Worm (Caenorhabditis elegans) whole organism, mixed stage, embryonic: ENCODE measurements around the gene F36H5.9.

ENCODE experiments used
- bed-3 ChIP-seq: fragments of 200-800 bp; sonication (Bioruptor generic); optimal IDR thresholded peaks from 3 replicates; lab custom pipeline; 2018; ENCODE audit warnings: mild to moderate bottlenecking, missing genetic modification characterization, moderate library complexity, missing compliant biosample characterization
- ceh-39 ChIP-seq: fragments of 150-350 bp; optimal IDR thresholded peaks from 2 replicates; lab custom pipeline; 2014; ENCODE audit warnings: missing biosample characterization, missing genetic modification characterization
- ceh-43 ChIP-seq: fragments of 200-800 bp; sonication (Bioruptor generic); optimal IDR thresholded peaks from 2 replicates; lab custom pipeline; 2018; ENCODE audit warnings: mild to moderate bottlenecking, missing genetic modification characterization, moderate library complexity, missing compliant biosample characterization
- ceh-83 ChIP-seq: fragments of 200-800 bp; sonication (Bioruptor generic); optimal IDR thresholded peaks from 2 replicates; lab custom pipeline; 2018; ENCODE audit warnings: mild to moderate bottlenecking, missing genetic modification characterization, missing compliant biosample characterization
- cnd-1 ChIP-seq: fragments of 200-800 bp; sonication (Bioruptor generic); optimal IDR thresholded peaks from 2 replicates; lab custom pipeline; 2018; ENCODE audit warnings: mild to moderate bottlenecking, missing genetic modification characterization, missing compliant biosample characterization
- drap-1 ChIP-seq: fragments of 200-800 bp; sonication (Bioruptor generic); optimal IDR thresholded peaks from 3 replicates; lab custom pipeline; 2018; ENCODE audit warnings: mild to moderate bottlenecking, missing genetic modification characterization, missing compliant biosample characterization
- elt-1 ChIP-seq: sonication (generic microtip); optimal IDR thresholded peaks from 2 replicates; lab custom pipeline; 2017; ENCODE audit warnings: missing genetic modification characterization, mild to moderate bottlenecking, missing compliant biosample characterization, antibody characterized with exemption, moderate library complexity, borderline replicate concordance; ENCODE audit not compliant: insufficient read depth
- elt-3 ChIP-seq: fragments of 150-350 bp; optimal IDR thresholded peaks from 2 replicates; lab custom pipeline; 2014; ENCODE audit warnings: missing biosample characterization, missing genetic modification characterization
- flh-1 ChIP-seq: fragments of 200-800 bp; sonication (Bioruptor generic); optimal IDR thresholded peaks from 2 replicates; lab custom pipeline; 2018; ENCODE audit warnings: mild to moderate bottlenecking, missing genetic modification characterization, moderate library complexity, missing compliant biosample characterization
- ham-2 ChIP-seq: fragments of 200-800 bp; sonication (Bioruptor generic); optimal IDR thresholded peaks from 2 replicates; lab custom pipeline; 2018; ENCODE audit warnings: mild to moderate bottlenecking, missing genetic modification characterization, missing compliant biosample characterization
- hlh-1 ChIP-seq: fragments of 150-350 bp; optimal IDR thresholded peaks from 2 replicates; lab custom pipeline; 2014; ENCODE audit warnings: missing biosample characterization, missing genetic modification reagents, missing genetic modification characterization
- lin-13 ChIP-seq: fragments of 150-350 bp; optimal IDR thresholded peaks from 2 replicates; lab custom pipeline; 2014; ENCODE audit warnings: missing biosample characterization, missing genetic modification characterization
- lin-32 ChIP-seq: fragments of 200-800 bp; sonication (Bioruptor generic); optimal IDR thresholded peaks from 2 replicates; lab custom pipeline; 2018; ENCODE audit warnings: mild to moderate bottlenecking, missing genetic modification characterization, missing compliant biosample characterization
- mab-5 ChIP-seq: fragments of 150-350 bp; optimal IDR thresholded peaks from 2 replicates; lab custom pipeline; 2014; ENCODE audit warnings: missing biosample characterization, missing genetic modification characterization
- mep-1 ChIP-seq: fragments of 150-350 bp; optimal IDR thresholded peaks from 2 replicates; lab custom pipeline; 2017; ENCODE audit warnings: missing biosample characterization, missing genetic modification reagents, missing genetic modification characterization, inconsistent platforms
- mls-2 ChIP-seq: sonication (generic microtip); optimal IDR thresholded peaks from 2 replicates; lab custom pipeline; 2016; ENCODE audit warnings: mild to moderate bottlenecking, missing genetic modification characterization, moderate library complexity, missing compliant biosample characterization
- nhr-12 ChIP-seq: fragments of 150-350 bp; optimal IDR thresholded peaks from 2 replicates; lab custom pipeline; 2014; ENCODE audit warnings: missing biosample characterization, missing genetic modification characterization
- nhr-2 ChIP-seq: fragments of 150-350 bp; optimal IDR thresholded peaks from 2 replicates; lab custom pipeline; 2014; ENCODE audit warnings: missing biosample characterization, missing genetic modification characterization
- nhr-237 ChIP-seq: fragments of 150-350 bp; optimal IDR thresholded peaks from 2 replicates; lab custom pipeline; 2014; ENCODE audit warnings: missing biosample characterization, missing genetic modification characterization
- nhr-28 ChIP-seq: fragments of 150-350 bp; optimal IDR thresholded peaks from 2 replicates; lab custom pipeline; 2014; ENCODE audit warnings: missing biosample characterization, missing genetic modification characterization
- nhr-76 ChIP-seq: sonication (generic microtip); optimal IDR thresholded peaks from 2 replicates; lab custom pipeline; 2017; ENCODE audit warnings: missing biosample characterization, missing genetic modification characterization
- pha-4 ChIP-seq: fragments of 150-350 bp; optimal IDR thresholded peaks from 2 replicates; lab custom pipeline; 2018; ENCODE audit warnings: missing biosample characterization, missing genetic modification reagents, missing genetic modification characterization
- sem-2 ChIP-seq: fragments of 200-800 bp; sonication (Bioruptor generic); optimal IDR thresholded peaks from 2 replicates; lab custom pipeline; 2018; ENCODE audit warnings: mild to moderate bottlenecking, missing genetic modification characterization, missing compliant biosample characterization
- snpc-4 ChIP-seq: fragments of 150-350 bp; optimal IDR thresholded peaks from 2 replicates; lab custom pipeline; 2014; ENCODE audit warnings: missing biosample characterization, missing genetic modification characterization
- sptf-1 ChIP-seq: sonication (generic microtip); optimal IDR thresholded peaks from 2 replicates; lab custom pipeline; 2017; ENCODE audit warnings: mild to moderate bottlenecking, missing genetic modification characterization, moderate library complexity, missing compliant biosample characterization
- tbx-8 ChIP-seq: fragments of 200-800 bp; sonication (Bioruptor generic); optimal IDR thresholded peaks from 2 replicates; lab custom pipeline; 2018; ENCODE audit warnings: mild to moderate bottlenecking, missing genetic modification characterization, moderate library complexity, missing compliant biosample characterization
- unc-120 ChIP-seq: sonication (generic microtip); optimal IDR thresholded peaks from 2 replicates; lab custom pipeline; 2017; ENCODE audit warnings: missing genetic modification characterization, missing compliant biosample characterization; ENCODE audit not compliant: poor library complexity, severe bottlenecking
- unc-39 ChIP-seq: fragments of 150-350 bp; optimal IDR thresholded peaks from 2 replicates; lab custom pipeline; 2014; ENCODE audit warnings: missing biosample characterization, missing genetic modification characterization
- unc-62 ChIP-seq: fragments of 150-350 bp; optimal IDR thresholded peaks from 2 replicates; lab custom pipeline; 2014; ENCODE audit warnings: missing biosample characterization, missing genetic modification reagents, missing genetic modification characterization
- zip-8 ChIP-seq: fragments of 150-350 bp; optimal IDR thresholded peaks from 2 replicates; lab custom pipeline; 2014; ENCODE audit warnings: missing biosample characterization, missing genetic modification characterization
- ztf-11 ChIP-seq: fragments of 150-350 bp; optimal IDR thresholded peaks from 2 replicates; lab custom pipeline; 2014; ENCODE audit warnings: missing biosample characterization, missing genetic modification characterization

Gene F36H5.9

ce11 chrII:1759602-1760001, 6.7 kb upstream of the F36H5.9 start, which contains the start of gene F36H5.18:
Gene F36H5.18, plus strand, starts transcription at chrII:1759902.
- TF ChIP-seq nhr-2: no peak
- no peak for TF ChIP-seq sptf-1
- TF ChIP-seq bed-3 (GFP tag; lab: Kevin White, UChicago): no peak
- TF ChIP-seq hlh-1 (tag; lab: Kevin White, UChicago): no peak
- no peak for TF ChIP-seq flh-1
- TF ChIP-seq mls-2 (tag; lab: Kevin White, UChicago): no peak
- no peak for TF ChIP-seq nhr-76 (tag; lab: Kevin White, UChicago)
- TF ChIP-seq ceh-39: no peak
- TF ChIP-seq mep-1: no peak
- TF ChIP-seq lin-32 (GFP tag; lab: Kevin White, UChicago): no peak
- TF ChIP-seq nhr-12 (tag; lab: Kevin White, UChicago): no peak
- TF ChIP-seq zip-8 (tag; lab: Kevin White, UChicago): no peak
- no peak for TF ChIP-seq mab-5 (tag; lab: Kevin White, UChicago)
- TF ChIP-seq snpc-4 (tag; lab: Kevin White, UChicago): no peak

ce11 chrII:1757033-1757432, 4.1 kb upstream of the F36H5.9 start, which contains the start of gene F36H5.10:
Gene F36H5.10, plus strand, starts transcription at chrII:1757333.
- TF ChIP-seq ceh-83 (no peak), zip-8 (tag; lab: Kevin White, UChicago) (peak; percentile 19)

ce11 chrII:1756582-1756981, 3.7 kb upstream of the F36H5.9 start, which contains the start of gene fbxb-53:
Gene fbxb-53, plus strand, starts transcription at chrII:1756882.
- TF ChIP-seq ceh-39 (no peak), cnd-1 (tag; lab: Kevin White, UChicago) (no peak), elt-1 (tag; lab: Kevin White, UChicago) (peak; percentile 44)

ce11 chrII:1756072-1756471, 3.2 kb upstream of the F36H5.9 start, which contains the start of gene F36H5.17:
Gene F36H5.17, minus strand, starts transcription at chrII:1756172.
- TF ChIP-seq mab-5 (tag; lab: Kevin White, UChicago) (no peak), nhr-76 (tag; lab: Kevin White, UChicago) (no peak), unc-120 (no peak), nhr-28 (tag; lab: Kevin White, UChicago) (no peak), nhr-2 (no peak), tbx-8 (no peak), zip-8 (tag; lab: Kevin White, UChicago) (no peak), snpc-4 (tag; lab: Kevin White, UChicago) (no peak), drap-1 (GFP tag; lab: Kevin White, UChicago) (no peak), ceh-43 (GFP tag; lab: Kevin White, UChicago) (no peak), mep-1 (no peak), ztf-11 (no peak), hlh-1 (tag; lab: Kevin White, UChicago) (no peak), pha-4 (tag; lab: Kevin White, UChicago) (no peak), unc-39 (no peak)

ce11 chrII:1750413-1750812, 2.5 kb downstream of the F36H5.9 start, which contains the start of the genes F36H5.13 and F36H5.8:
Gene F36H5.13, minus strand, starts transcription at chrII:1750513.
Gene F36H5.8, minus strand, starts transcription at chrII:1750686.
- no peak for TF ChIP-seq drap-1 (GFP tag; lab: Kevin White, UChicago)
- no peak for TF ChIP-seq unc-39
- TF ChIP-seq nhr-237 (tag; lab: Kevin White, UChicago): no peak
- no peak for TF ChIP-seq lin-32 (GFP tag; lab: Kevin White, UChicago)
- no peak for TF ChIP-seq sem-2
- TF ChIP-seq hlh-1 (tag; lab: Kevin White, UChicago): no peak
- TF ChIP-seq nhr-12 (tag; lab: Kevin White, UChicago): no peak
- TF ChIP-seq snpc-4 (tag; lab: Kevin White, UChicago): no peak
- no peak for TF ChIP-seq ceh-39
- no peak for TF ChIP-seq unc-120
- TF ChIP-seq unc-62: no peak

ce11 chrII:1744183-1744582, 8.7 kb downstream of the F36H5.9 start, which contains the start of gene clec-19:
Gene clec-19, plus strand, starts transcription at chrII:1744483.
- TF ChIP-seq zip-8 (tag; lab: Kevin White, UChicago) (no peak), nhr-237 (tag; lab: Kevin White, UChicago) (no peak), mls-2 (tag; lab: Kevin White, UChicago) (no peak), bed-3 (GFP tag; lab: Kevin White, UChicago) (no peak), ham-2 (GFP tag; lab: Kevin White, UChicago) (no peak), unc-62 (no peak), elt-3 (tag; lab: Kevin White, UChicago) (no peak), ztf-11 (no peak), lin-13 (no peak), tbx-8 (no peak), drap-1 (GFP tag; lab: Kevin White, UChicago) (no peak), pha-4 (tag; lab: Kevin White, UChicago) (no peak)
